Fruit fly (Drosophila melanogaster): ENCODE measurements around the gene CG3526.

DNA sequence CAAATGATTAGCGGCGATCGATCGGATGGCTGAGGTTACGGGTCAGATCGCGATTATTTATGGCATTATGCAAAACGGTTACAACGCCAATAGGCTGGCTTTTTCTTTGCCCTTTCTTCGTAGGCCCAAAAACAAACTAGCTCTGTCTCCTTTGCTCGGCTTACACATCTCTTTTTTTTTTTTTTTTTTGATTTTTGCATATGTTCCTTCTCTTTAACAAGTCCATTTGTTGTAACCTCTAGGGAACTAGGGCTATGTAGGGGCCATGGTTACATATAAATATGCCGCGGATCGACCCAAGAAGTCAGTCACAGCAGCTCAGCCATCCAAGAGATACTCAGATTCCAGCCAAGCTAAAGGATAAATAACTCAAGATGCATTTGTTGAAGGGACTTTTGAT lies 50.5 kb downstream of the CG3526 start, which contains the start of gene CG14421:
- TF ChIP-seq Ets97D (GFP tag; optimal IDR thresholded peaks at IDR 0.05), result no peak
- TF ChIP-seq Hand (GFP tag; optimal IDR thresholded peaks at IDR 0.05), result no peak
- no peak for TF ChIP-seq CG6254 (GFP tag; optimal IDR thresholded peaks at IDR 0.05)
- TF ChIP-seq CG1603 (tag; optimal IDR thresholded peaks at IDR 0.05), result no peak
- TF ChIP-seq CG4617 (GFP tag; optimal IDR thresholded peaks at IDR 0.05; ENCODE audit: borderline replicate concordance), result no peak
- TF ChIP-seq CG43689 (GFP tag; IDR thresholded peaks at IDR 0.05), result no peak
- TF ChIP-seq CG18476 (GFP tag; optimal IDR thresholded peaks at IDR 0.05), result no peak
- TF ChIP-seq CG7357 (GFP tag; IDR thresholded peaks at IDR 0.05), result no peak
- no peak for TF ChIP-seq Nf-YA (GFP tag; IDR thresholded peaks at IDR 0.05)
- TF ChIP-seq amos (GFP tag; IDR thresholded peaks at IDR 0.05; ENCODE audit: partially characterized antibody), result no peak
- TF ChIP-seq Mrtf (GFP tag; IDR thresholded peaks at IDR 0.05), result no peak
- TF ChIP-seq Med (GFP tag), result no peak
- TF ChIP-seq disco-r (GFP tag; optimal IDR thresholded peaks at IDR 0.05), result no peak
